Fruit fly (Drosophila melanogaster) whole organism, adult: ENCODE measurements around the gene CheB93b.

Experiments
- Crg-1 ChIP-seq: fragments of 200-800 bp; sonication (Bioruptor generic); optimal IDR thresholded peaks from 2 replicates; lab custom pipeline; 2016; ENCODE audit warnings: missing biosample characterization, missing genetic modification characterization
- bab1 ChIP-seq: fragments of 200-800 bp; sonication (Bioruptor generic); optimal IDR thresholded peaks from 3 replicates; lab custom pipeline; 2019; ENCODE audit warnings: missing biosample characterization, mild to moderate bottlenecking, missing genetic modification characterization, moderate library complexity

DNA sequence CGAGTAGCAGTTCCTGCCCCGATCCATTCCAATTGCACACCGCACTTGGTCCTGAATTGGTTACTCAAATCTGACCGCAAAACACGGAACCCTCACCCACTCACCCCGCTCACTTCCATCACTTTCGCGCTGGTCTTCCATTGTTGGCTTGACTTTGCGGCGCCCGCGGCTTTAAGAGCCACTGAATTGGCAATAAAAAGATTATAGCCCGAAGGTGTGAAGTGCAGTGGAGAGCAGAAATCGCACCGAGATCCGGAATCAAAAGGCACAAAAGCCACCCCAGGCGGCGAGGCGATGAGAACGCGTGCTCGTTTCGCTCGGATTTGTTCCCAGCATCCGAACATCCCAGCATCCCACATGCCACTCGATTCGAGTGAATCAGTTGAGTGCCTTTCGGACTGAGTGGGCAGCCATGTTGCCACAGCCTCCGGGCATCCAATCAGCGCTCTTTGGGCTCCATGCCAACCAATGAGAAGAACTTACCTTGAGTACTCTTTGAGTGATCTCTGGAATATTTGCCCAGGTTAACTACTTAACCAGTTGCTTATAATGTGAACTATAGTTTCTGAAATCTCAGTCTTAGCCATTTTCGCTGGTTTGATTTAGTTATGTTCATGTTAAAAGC lies 21.5 kb upstream of the CheB93b start:
- TF ChIP-seq bab1 (no peak), Crg-1 (no peak)
